Worm (Caenorhabditis elegans) whole organism, L2 larva: Measurements from ENCODE around the gene W01G7.4.

Experiments used
- R02D3.7 ChIP-seq: fragments of 150-350 bp; optimal IDR thresholded peaks from 2 replicates; lab custom pipeline; 2014; ENCODE audit warnings: missing biosample characterization, missing genetic modification characterization
- ZK546.5 ChIP-seq: sonication (generic microtip); optimal IDR thresholded peaks from 2 replicates; lab custom pipeline; 2017; ENCODE audit warnings: missing biosample characterization, missing genetic modification characterization
- ama-1 ChIP-seq: fragments of 150-350 bp; optimal IDR thresholded peaks from 2 replicates; lab custom pipeline; 2018; ENCODE audit warnings: inconsistent platforms
- ceh-16 ChIP-seq: fragments of 150-350 bp; optimal IDR thresholded peaks from 2 replicates; lab custom pipeline; 2014; ENCODE audit warnings: missing biosample characterization, missing genetic modification characterization
- lsy-2 ChIP-seq, 2 experiments: fragments of 150-350 bp in 1 of 2; sonication (generic microtip) in 1 of 2; optimal IDR thresholded peaks; 2 replicates each; lab custom pipeline; 2014 to 2017; ENCODE audit warnings: missing biosample characterization in 2 of 2, missing genetic modification characterization in 2 of 2
- nhr-11 ChIP-seq: fragments of 150-350 bp; optimal IDR thresholded peaks from 2 replicates; lab custom pipeline; 2014; ENCODE audit warnings: missing biosample characterization, missing genetic modification characterization
- skn-1 ChIP-seq: sonication (generic microtip); optimal IDR thresholded peaks from 2 replicates; lab custom pipeline; 2017; ENCODE audit warnings: missing biosample characterization, missing genetic modification characterization
- unc-39 ChIP-seq: fragments of 150-350 bp; optimal IDR thresholded peaks from 2 replicates; lab custom pipeline; 2014; ENCODE audit warnings: missing biosample characterization, missing genetic modification characterization
- unc-55 ChIP-seq: fragments of 150-350 bp; sonication (generic microtip); optimal IDR thresholded peaks from 3 replicates; lab custom pipeline; 2014; ENCODE audit warnings: missing biosample characterization, missing genetic modification reagents, missing genetic modification characterization
- unc-62 ChIP-seq: fragments of 150-350 bp; optimal IDR thresholded peaks from 2 replicates; lab custom pipeline; 2014; ENCODE audit warnings: missing biosample characterization, missing genetic modification reagents, missing genetic modification characterization
- ztf-4 ChIP-seq: fragments of 150-350 bp; optimal IDR thresholded peaks from 2 replicates; lab custom pipeline; 2014; ENCODE audit warnings: missing biosample characterization, missing genetic modification characterization

ce11 chrII:14098348-14098747 lies 37.8 kb downstream of the W01G7.4 start:
- no peak for TF ChIP-seq ztf-4 (tag; lab: Kevin White, UChicago)
- TF ChIP-seq R02D3.7 (tag; lab: Kevin White, UChicago), result no peak
- no peak for TF ChIP-seq skn-1 (tag; lab: Kevin White, UChicago)
- TF ChIP-seq unc-39 (tag; lab: Kevin White, UChicago), result no peak
- no peak for TF ChIP-seq unc-62
- no peak for TF ChIP-seq ceh-16 (tag; lab: Kevin White, UChicago)
- TF ChIP-seq unc-55 (GFP tag; lab: Kevin White, UChicago), result no peak
- no peak for TF ChIP-seq lsy-2 (tag; optimal IDR thresholded peaks at IDR 0.05; lab: Kevin White, UChicago)
- no peak for TF ChIP-seq nhr-11
- no peak for TF ChIP-seq ZK546.5 (tag; lab: Kevin White, UChicago)
- TF ChIP-seq ama-1 (lab: Kevin White, UChicago), result no peak
